Fruit fly (Drosophila melanogaster) Kc167 (cell line): ENCODE data around the gene CG13053.

Experiments used
- Myc ChIP-seq: fragments of >200 bp; optimal IDR thresholded peaks from 2 replicates; lab custom pipeline; 2017; ENCODE audit warnings: missing external identifiers
- Sin3A ChIP-seq: fragments of >200 bp; optimal IDR thresholded peaks from 2 replicates; lab custom pipeline; 2018; ENCODE audit warnings: missing external identifiers
- h ChIP-seq: fragments of >200 bp; optimal IDR thresholded peaks from 3 replicates; lab custom pipeline; 2018; ENCODE audit warnings: missing external identifiers
- psq ChIP-seq: fragments of >200 bp; optimal IDR thresholded peaks from 2 replicates; lab custom pipeline; 2017; ENCODE audit warnings: missing external identifiers
- ttk ChIP-seq: sonication (Bioruptor generic); optimal IDR thresholded peaks from 2 replicates; lab custom pipeline; 2017; ENCODE audit warnings: missing external identifiers

DNA sequence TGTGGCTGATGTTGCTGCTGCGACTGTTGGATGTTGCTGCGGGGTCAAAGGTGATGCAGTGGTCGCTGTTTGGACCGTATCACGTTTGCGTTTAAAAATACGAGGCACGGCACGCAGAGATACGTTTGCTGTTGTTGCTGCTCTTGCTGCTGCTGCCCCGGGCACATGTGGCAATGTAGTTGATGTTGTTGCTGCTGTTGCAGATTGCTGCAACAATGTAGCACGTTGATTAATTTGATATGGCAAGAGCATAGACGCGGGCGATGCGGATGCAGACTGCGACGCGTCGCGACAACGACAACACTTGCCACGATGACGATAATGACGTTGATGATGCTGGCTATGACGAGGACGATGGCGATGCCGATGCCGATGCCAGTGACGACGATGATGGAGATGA is 46.3 kb downstream of the CG13053 start:
- TF ChIP-seq Myc (lab: Kevin White, UChicago): no peak
- TF ChIP-seq h (lab: Kevin White, UChicago): no peak
- no peak for TF ChIP-seq Sin3A
- TF ChIP-seq psq (lab: Kevin White, UChicago): no peak
- no peak for TF ChIP-seq ttk (lab: Kevin White, UChicago)
